Worm (Caenorhabditis elegans): ENCODE measurements around the gene ehbp-1.

DNA sequence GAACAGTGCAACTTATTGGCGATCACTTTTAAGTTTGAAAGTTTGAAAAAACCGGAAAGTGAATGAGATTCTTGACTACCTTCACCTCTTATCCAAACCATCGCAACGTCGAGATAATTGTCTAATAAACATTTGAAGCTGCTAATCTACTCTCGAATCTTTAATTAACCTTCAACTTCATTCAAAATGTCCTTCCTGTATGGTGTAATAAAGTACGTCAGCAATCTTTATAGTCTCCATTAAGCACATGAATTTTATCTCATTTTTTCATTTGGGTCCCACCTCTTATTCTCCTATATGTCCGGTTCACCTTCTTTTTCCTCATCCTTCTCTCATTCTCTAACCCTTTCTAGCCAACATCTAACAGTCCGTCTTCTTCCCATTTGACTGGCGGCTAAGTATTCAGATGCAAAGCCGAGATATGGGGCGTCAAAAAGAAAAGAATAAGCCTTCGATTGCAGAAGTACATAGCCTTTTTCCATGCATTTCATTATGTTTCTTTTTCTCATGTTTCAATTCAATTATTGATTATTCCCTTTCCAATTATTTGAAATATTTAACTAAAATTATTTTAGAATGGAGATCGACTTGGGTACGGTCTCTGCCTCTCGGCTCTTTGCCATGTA, 49.5 kb upstream of the ehbp-1 start, which contains the start of gene swt-5:
- TF ChIP-seq him-1 (tag; optimal IDR thresholded peaks at IDR 0.05) (no peak), W03F9.2 (tag; optimal IDR thresholded peaks at IDR 0.05) (no peak), dao-5 (tag; optimal IDR thresholded peaks at IDR 0.05) (no peak)

Measured in whole organism, L4/young adult.